Fruit fly (Drosophila melanogaster) whole organism, pupa: ENCODE measurements around the gene AstA-R1.

Experiments
- CG8301 ChIP-seq: fragments of 200-800 bp; sonication (Bioruptor generic); optimal IDR thresholded peaks from 2 replicates; lab custom pipeline; 2018; ENCODE audit warnings: missing biosample characterization, mild to moderate bottlenecking, missing genetic modification characterization
- Ets98B ChIP-seq: fragments of 200-800 bp; sonication (Bioruptor generic); IDR thresholded peaks from 2 replicates; pipeline ENCODE4 v1.3.6; 2022; ENCODE audit warnings: missing biosample characterization, missing genetic modification characterization

dm6 chrX:3530696-3531095 is 43.6 kb upstream of the AstA-R1 start:
- TF ChIP-seq CG8301 (tag; lab: Kevin White, UChicago) (no peak), Ets98B (no peak)
